Fruit fly (Drosophila melanogaster) whole organism, adult: ENCODE results near the gene nac.

Experiments
- CG11617 ChIP-seq: fragments of 200-800 bp; sonication (Bioruptor generic); optimal IDR thresholded peaks from 2 replicates; lab custom pipeline; 2017; ENCODE audit warnings: mild to moderate bottlenecking, missing biosample characterization, missing genetic modification reagents, missing genetic modification characterization
- CG12768 ChIP-seq: fragments of 200-800 bp; sonication (Bioruptor generic); optimal IDR thresholded peaks from 2 replicates; lab custom pipeline; 2017; ENCODE audit warnings: missing biosample characterization, missing genetic modification characterization, mild to moderate bottlenecking, moderate library complexity, missing genetic modification reagents
- CG14711 ChIP-seq: fragments of 200-800 bp; sonication (Bioruptor generic); optimal IDR thresholded peaks from 2 replicates; lab custom pipeline; 2018; ENCODE audit warnings: missing biosample characterization, mild to moderate bottlenecking, missing genetic modification characterization, moderate library complexity
- CG1620 ChIP-seq: fragments of 200-800 bp; sonication (Bioruptor generic); optimal IDR thresholded peaks from 2 replicates; lab custom pipeline; 2016; ENCODE audit warnings: missing biosample characterization, missing genetic modification characterization
- CG33017 ChIP-seq: fragments of 200-800 bp; sonication (Bioruptor generic); optimal IDR thresholded peaks from 2 replicates; lab custom pipeline; 2018; ENCODE audit warnings: missing biosample characterization, mild to moderate bottlenecking, missing genetic modification characterization, moderate library complexity
- CG5204 ChIP-seq: fragments of 200-800 bp; sonication (Bioruptor generic); optimal IDR thresholded peaks from 2 replicates; lab custom pipeline; 2016; ENCODE audit warnings: missing biosample characterization, missing genetic modification characterization
- CG7045 ChIP-seq: fragments of 200-800 bp; sonication (Bioruptor generic); optimal IDR thresholded peaks from 2 replicates; lab custom pipeline; 2017; ENCODE audit warnings: missing biosample characterization, mild to moderate bottlenecking, missing genetic modification characterization
- CG7101 ChIP-seq: fragments of 200-800 bp; sonication (Bioruptor generic); optimal IDR thresholded peaks from 2 replicates; lab custom pipeline; 2018; ENCODE audit warnings: missing biosample characterization, mild to moderate bottlenecking, missing genetic modification characterization, moderate library complexity
- Clk ChIP-seq: fragments of 200-800 bp; sonication (Bioruptor generic); optimal IDR thresholded peaks from 2 replicates; lab custom pipeline; 2017; ENCODE audit warnings: missing biosample characterization, missing genetic modification characterization
- Crg-1 ChIP-seq: fragments of 200-800 bp; sonication (Bioruptor generic); optimal IDR thresholded peaks from 2 replicates; lab custom pipeline; 2016; ENCODE audit warnings: missing biosample characterization, missing genetic modification characterization
- Hr96 ChIP-seq: fragments of 200-800 bp; sonication (Bioruptor generic); optimal IDR thresholded peaks from 2 replicates; lab custom pipeline; 2016; ENCODE audit warnings: missing biosample characterization, missing genetic modification characterization
- Mnt ChIP-seq: fragments of 200-800 bp; sonication (Bioruptor generic); optimal IDR thresholded peaks from 2 replicates; lab custom pipeline; 2016; ENCODE audit warnings: missing biosample characterization, mild to moderate bottlenecking, missing genetic modification characterization
- bab1 ChIP-seq: fragments of 200-800 bp; sonication (Bioruptor generic); optimal IDR thresholded peaks from 3 replicates; lab custom pipeline; 2019; ENCODE audit warnings: missing biosample characterization, mild to moderate bottlenecking, missing genetic modification characterization, moderate library complexity
- cic ChIP-seq: fragments of 200-800 bp; sonication (Bioruptor generic); optimal IDR thresholded peaks from 2 replicates; lab custom pipeline; 2017; ENCODE audit warnings: missing biosample characterization, mild to moderate bottlenecking, missing genetic modification characterization, moderate library complexity
- cnc ChIP-seq, 2 experiments: fragments of >200 bp; optimal IDR thresholded peaks; 2 replicates each; lab custom pipeline; 2017
- kay ChIP-seq: fragments of 200-800 bp; sonication (Bioruptor generic); peaks from one replicate; lab custom pipeline; 2016; ENCODE audit warnings: missing biosample characterization, missing genetic modification characterization, borderline replicate concordance
- ovo ChIP-seq: fragments of 200-800 bp; sonication (Bioruptor generic); optimal IDR thresholded peaks from 2 replicates; lab custom pipeline; 2016; ENCODE audit warnings: missing biosample characterization, missing genetic modification characterization
- pad ChIP-seq: fragments of 200-800 bp; sonication (Bioruptor generic); optimal IDR thresholded peaks from 3 replicates; lab custom pipeline; 2017; ENCODE audit warnings: missing biosample characterization, missing genetic modification characterization, mild to moderate bottlenecking, moderate library complexity, missing genetic modification reagents
- tj ChIP-seq: fragments of 200-800 bp; sonication (Bioruptor generic); optimal IDR thresholded peaks from 3 replicates; lab custom pipeline; 2017; ENCODE audit warnings: missing biosample characterization, mild to moderate bottlenecking, missing genetic modification characterization, moderate library complexity
- toe ChIP-seq: fragments of 200-800 bp; sonication (Bioruptor generic); optimal IDR thresholded peaks from 2 replicates; lab custom pipeline; 2016; ENCODE audit warnings: missing biosample characterization, missing genetic modification characterization

The nac gene

dm6 chr3R:8317709-8318335 lies 14.0 kb upstream of the nac start:
- no peak for TF ChIP-seq Mnt (GFP tag; lab: Kevin White, UChicago)
- no peak for TF ChIP-seq kay (GFP tag; lab: Kevin White, UChicago)
- TF ChIP-seq CG7045 (GFP tag; lab: Kevin White, UChicago) = peak; percentile 6
- TF ChIP-seq CG1620 (GFP tag; lab: Kevin White, UChicago) = no peak
- TF ChIP-seq CG7101 = peak; percentile 27
- peak; percentile 29 for TF ChIP-seq CG14711 (tag; lab: Kevin White, UChicago)
- peak; percentile 37 for TF ChIP-seq cic (GFP tag; lab: Kevin White, UChicago)
- TF ChIP-seq CG33017 (tag; lab: Kevin White, UChicago) = peak; percentile 60
- no peak for TF ChIP-seq CG11617

DNA sequence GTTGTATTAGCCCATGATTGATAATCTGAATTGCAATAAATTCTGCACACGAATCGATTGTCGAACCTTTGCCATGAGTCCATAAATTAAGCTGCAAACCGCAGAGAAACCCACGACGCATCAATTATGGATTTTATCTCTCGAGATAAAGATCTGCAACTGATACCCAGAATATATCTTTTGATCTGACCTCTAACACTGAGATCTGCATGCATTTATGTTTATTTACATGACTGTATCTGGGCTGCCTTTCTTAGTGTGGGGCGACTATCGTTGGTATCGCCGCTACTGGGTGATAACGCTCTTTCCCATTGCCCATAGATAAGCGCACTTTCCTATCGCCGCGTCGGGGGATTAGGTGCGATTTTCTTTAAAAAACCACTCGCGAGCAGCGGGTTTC lies 13.4 kb upstream of the nac start, which contains the start of gene Ctr1B:
Ctr1B (plus strand) TSS at position 398 of the 400 bp plus-strand sequence.
- TF ChIP-seq CG33017 (tag; lab: Kevin White, UChicago) (no peak), cnc (optimal IDR thresholded peaks at IDR 0.05; lab: Kevin White, UChicago) (no peak), ovo (no peak), cic (GFP tag; lab: Kevin White, UChicago) (no peak), CG5204 (GFP tag; lab: Kevin White, UChicago) (no peak), kay (GFP tag; lab: Kevin White, UChicago) (no peak), bab1 (no peak)

dm6 chr3R:8316344-8317105 lies 12.7 kb upstream of the nac start, which contains the start of gene Coq2:
TSS of gene Coq2 (minus strand) at chr3R:8316543.
- peak; percentile 99 for TF ChIP-seq pad (GFP tag; lab: Kevin White, UChicago)
- no peak for TF ChIP-seq CG5204 (GFP tag; lab: Kevin White, UChicago)
- no peak for TF ChIP-seq Hr96 (GFP tag; lab: Kevin White, UChicago)
- TF ChIP-seq cnc (optimal IDR thresholded peaks at IDR 0.05; lab: Kevin White, UChicago) = no peak
- no peak for TF ChIP-seq CG7101
- TF ChIP-seq CG1620 (GFP tag; lab: Kevin White, UChicago) = no peak
- peak; percentile 28 for TF ChIP-seq ovo
- TF ChIP-seq Crg-1 (GFP tag; lab: Kevin White, UChicago) = no peak
- TF ChIP-seq bab1 = peak; percentile 61
- TF ChIP-seq CG14711 (tag; lab: Kevin White, UChicago) = no peak
- TF ChIP-seq Clk (GFP tag; lab: Kevin White, UChicago) = no peak
- TF ChIP-seq toe (GFP tag; lab: Kevin White, UChicago) = no peak
- TF ChIP-seq CG11617 = no peak
- no peak for TF ChIP-seq CG12768 (GFP tag; lab: Kevin White, UChicago)
- no peak for TF ChIP-seq CG33017 (tag; lab: Kevin White, UChicago)
- no peak for TF ChIP-seq cic (GFP tag; lab: Kevin White, UChicago)
- no peak for TF ChIP-seq kay (GFP tag; lab: Kevin White, UChicago)
- TF ChIP-seq Mnt (GFP tag; lab: Kevin White, UChicago) = no peak
- TF ChIP-seq tj (GFP tag; lab: Kevin White, UChicago) = peak; percentile 21
- TF ChIP-seq CG7045 (GFP tag; lab: Kevin White, UChicago) = no peak

DNA sequence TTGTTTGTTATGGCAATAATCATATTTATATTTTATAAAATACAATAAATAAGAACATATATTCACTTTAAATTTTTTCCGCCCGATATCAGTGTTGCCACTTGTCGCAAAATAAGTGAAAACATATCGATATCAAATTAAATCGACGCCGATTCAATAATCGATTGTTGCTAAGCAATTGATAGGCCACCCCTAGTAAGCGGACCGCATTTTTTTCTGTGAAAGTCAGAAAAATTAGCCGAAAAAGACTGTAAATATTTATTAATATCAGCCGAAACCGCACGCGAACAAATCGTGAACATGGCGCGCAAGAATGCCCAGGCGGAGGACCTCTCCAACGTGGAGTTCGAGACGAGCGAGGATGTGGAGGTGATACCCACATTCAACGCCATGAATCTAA lies 9.2 kb upstream of the nac start, which contains the start of gene CG7483:
CG7483 (plus strand) TSS at position 171 of the 400 bp plus-strand sequence.
- peak; percentile 57 for TF ChIP-seq bab1
- TF ChIP-seq CG7045 (GFP tag; lab: Kevin White, UChicago) = no peak
- TF ChIP-seq CG5204 (GFP tag; lab: Kevin White, UChicago) = no peak
- TF ChIP-seq Clk (GFP tag; lab: Kevin White, UChicago) = no peak
- peak; percentile 17 for TF ChIP-seq Mnt (GFP tag; lab: Kevin White, UChicago)
- TF ChIP-seq pad (GFP tag; lab: Kevin White, UChicago) = no peak
- no peak for TF ChIP-seq ovo
- TF ChIP-seq CG14711 (tag; lab: Kevin White, UChicago) = peak; percentile 72
- TF ChIP-seq toe (GFP tag; lab: Kevin White, UChicago) = no peak
- TF ChIP-seq kay (GFP tag; lab: Kevin White, UChicago) = no peak

DNA sequence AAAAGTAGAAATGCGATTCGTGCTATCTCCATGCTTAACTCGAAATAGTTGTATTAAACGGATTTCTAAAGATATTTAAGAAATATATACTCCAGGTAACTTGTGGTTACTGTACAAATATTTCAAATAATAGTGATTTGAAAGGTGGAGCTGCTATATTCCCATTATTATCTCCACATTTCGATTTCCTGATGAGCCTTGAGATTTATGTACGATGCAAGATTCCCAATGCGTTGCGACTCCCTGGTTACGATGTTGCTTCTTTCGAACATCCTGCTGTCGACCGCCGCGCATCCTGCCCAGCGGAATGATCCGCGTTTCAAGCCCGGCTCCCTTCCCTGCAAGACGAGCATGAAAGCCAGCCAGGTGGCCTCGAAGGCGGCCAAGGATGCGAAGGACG lies 8.2 kb upstream of the nac start, which contains the start of the genes CG11694 and CG11698:
CG11694 (minus strand) TSS at position 101 of the 400 bp plus-strand sequence.
CG11698 (plus strand) TSS at position 152 of the 400 bp plus-strand sequence.
- TF ChIP-seq toe (GFP tag; lab: Kevin White, UChicago) = no peak
- no peak for TF ChIP-seq CG1620 (GFP tag; lab: Kevin White, UChicago)

- TF ChIP-seq pad (GFP tag; lab: Kevin White, UChicago) = no peak
- TF ChIP-seq cic (GFP tag; lab: Kevin White, UChicago) = no peak
- TF ChIP-seq Mnt (GFP tag; lab: Kevin White, UChicago) = no peak
- no peak for TF ChIP-seq CG1620 (GFP tag; lab: Kevin White, UChicago)
- TF ChIP-seq bab1 = no peak
- TF ChIP-seq kay (GFP tag; lab: Kevin White, UChicago) = no peak
- no peak for TF ChIP-seq Clk (GFP tag; lab: Kevin White, UChicago)
- TF ChIP-seq CG14711 (tag; lab: Kevin White, UChicago) = no peak
Measured at dm6 chr3R:8310678-8311077, 6.9 kb upstream of the nac start, which contains the start of gene CG11693. TSS of gene CG11693 (minus strand) at chr3R:8310778.
